Worm (Caenorhabditis elegans): ENCODE measurements around the gene rsf-1.

DNA sequence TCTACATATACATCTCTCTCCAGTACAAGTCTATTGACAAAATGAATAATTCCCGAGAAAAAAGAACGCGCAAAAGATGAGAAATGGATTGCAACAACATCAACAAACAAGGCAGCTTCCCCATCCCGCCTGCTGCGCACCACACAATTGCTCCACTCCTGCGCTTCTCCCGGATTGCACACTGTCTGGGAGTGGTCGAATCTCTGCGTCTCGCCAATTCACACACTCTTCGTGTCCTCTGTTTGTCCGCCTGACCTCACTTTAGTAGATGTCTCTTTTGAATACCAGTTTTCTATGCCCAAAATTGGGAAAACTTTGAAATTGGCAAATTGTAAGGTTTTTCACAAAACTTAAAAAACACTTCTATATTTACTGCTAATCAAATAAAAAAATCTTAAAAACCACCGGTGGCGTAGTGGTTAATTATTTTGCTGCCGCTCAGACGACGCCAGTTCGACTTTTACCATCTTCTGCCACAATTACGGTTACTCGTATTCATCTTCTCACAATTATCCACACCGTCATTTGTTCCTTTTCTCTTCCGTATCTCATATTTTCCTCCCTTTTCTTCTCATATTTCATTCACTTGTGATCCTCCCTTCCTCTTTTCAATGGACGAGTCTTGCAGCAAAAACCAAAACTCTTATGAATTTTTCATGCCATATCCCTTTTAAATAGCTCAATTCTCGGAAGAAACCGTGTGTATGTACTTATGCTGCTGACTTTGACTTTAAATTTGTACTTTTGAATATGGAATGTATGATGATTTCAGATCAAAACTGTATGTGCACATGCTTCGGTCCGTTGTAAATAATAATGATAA, at the start of gene rsf-1:
- TF ChIP-seq swsn-7 (tag; optimal IDR thresholded peaks at IDR 0.05) = peak; percentile 25
- no peak for TF ChIP-seq lin-13 (GFP tag; optimal IDR thresholded peaks at IDR 0.05)
- TF ChIP-seq nhr-237 (tag; optimal IDR thresholded peaks at IDR 0.05) = no peak
